Worm (Caenorhabditis elegans): Measurements from ENCODE around the gene tab-1.

Gene tab-1

ce11 chrII:6847917-6848379 lies 44.8 kb downstream of the tab-1 start, which contains the start of gene tbc-6 (continued):
- TF ChIP-seq ceh-45 (GFP tag; IDR thresholded peaks at IDR 0.05) (no peak), ets-4 (tag; optimal IDR thresholded peaks at IDR 0.05) (no peak), pha-2 (tag; optimal IDR thresholded peaks at IDR 0.05) (no peak), ceh-34 (tag; optimal IDR thresholded peaks at IDR 0.05) (no peak), lin-11 (tag; optimal IDR thresholded peaks at IDR 0.05) (no peak)

ce11 chrII:6849308-6849707 lies 46.2 kb downstream of the tab-1 start:
- TF ChIP-seq pha-4 (tag; optimal IDR thresholded peaks at IDR 0.05) (no peak), ceh-18 (tag; optimal IDR thresholded peaks at IDR 0.05) (no peak), elt-4 (tag; optimal IDR thresholded peaks at IDR 0.05) (no peak), nfya-1 (tag; optimal IDR thresholded peaks at IDR 0.05) (no peak), hlh-13 (GFP tag; optimal IDR thresholded peaks at IDR 0.05) (no peak), K09A11.1 (tag; optimal IDR thresholded peaks at IDR 0.05; ENCODE audit: insufficient read depth) (no peak)

DNA sequence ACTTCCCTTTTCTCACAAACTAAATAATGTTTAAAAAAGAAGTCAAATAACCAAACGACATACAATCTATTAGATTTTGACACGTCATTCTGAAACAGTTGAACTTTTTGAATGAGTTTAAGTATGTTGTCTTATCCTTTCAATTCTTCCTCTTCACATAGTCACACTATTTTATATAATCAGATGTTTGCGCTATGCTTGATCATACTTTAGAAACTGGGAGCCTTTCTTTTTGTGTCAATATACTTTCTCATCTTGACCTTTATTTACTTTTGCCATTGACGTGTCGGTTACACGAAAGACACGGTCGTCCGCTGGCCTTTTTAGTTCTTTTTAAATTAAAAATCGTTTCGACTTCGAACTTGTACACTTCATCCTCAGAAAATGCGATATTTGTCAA lies 48.8 kb downstream of the tab-1 start, which contains the start of gene C04A2.15:
Gene C04A2.15 (plus strand): TSS at position 299 of the 400 bp plus-strand sequence.
- no peak for TF ChIP-seq pax-1 (tag; optimal IDR thresholded peaks at IDR 0.05)
- no peak for TF ChIP-seq ama-1 (optimal IDR thresholded peaks at IDR 0.05)
- TF ChIP-seq hlh-30 (tag; optimal IDR thresholded peaks at IDR 0.05; ENCODE audit: insufficient read depth): no peak
- TF ChIP-seq pat-9 (tag; optimal IDR thresholded peaks at IDR 0.05): no peak
- TF ChIP-seq ceh-14 (tag; optimal IDR thresholded peaks at IDR 0.05): no peak
- no peak for TF ChIP-seq K02D7.2 (tag; optimal IDR thresholded peaks at IDR 0.05)
- no peak for TF ChIP-seq unc-86 (tag; optimal IDR thresholded peaks at IDR 0.05)
- no peak for TF ChIP-seq tbx-2 (tag; optimal IDR thresholded peaks at IDR 0.05)
- TF ChIP-seq ceh-6 (GFP tag; optimal IDR thresholded peaks at IDR 0.05): no peak
- TF ChIP-seq npax-4 (tag; optimal IDR thresholded peaks at IDR 0.05): no peak
- no peak for TF ChIP-seq ceh-30 (tag; optimal IDR thresholded peaks at IDR 0.05)
- TF ChIP-seq rnt-1 (tag; optimal IDR thresholded peaks at IDR 0.05): no peak
- no peak for TF ChIP-seq madf-2 (tag; optimal IDR thresholded peaks at IDR 0.05)
- no peak for TF ChIP-seq fax-1 (tag; optimal IDR thresholded peaks at IDR 0.05)
- TF ChIP-seq ceh-18 (tag; optimal IDR thresholded peaks at IDR 0.05): no peak
- no peak for TF ChIP-seq pha-2 (tag; optimal IDR thresholded peaks at IDR 0.05)
- TF ChIP-seq ceh-2 (tag; optimal IDR thresholded peaks at IDR 0.05): no peak
- TF ChIP-seq ztf-16 (tag; optimal IDR thresholded peaks at IDR 0.05): no peak

DNA sequence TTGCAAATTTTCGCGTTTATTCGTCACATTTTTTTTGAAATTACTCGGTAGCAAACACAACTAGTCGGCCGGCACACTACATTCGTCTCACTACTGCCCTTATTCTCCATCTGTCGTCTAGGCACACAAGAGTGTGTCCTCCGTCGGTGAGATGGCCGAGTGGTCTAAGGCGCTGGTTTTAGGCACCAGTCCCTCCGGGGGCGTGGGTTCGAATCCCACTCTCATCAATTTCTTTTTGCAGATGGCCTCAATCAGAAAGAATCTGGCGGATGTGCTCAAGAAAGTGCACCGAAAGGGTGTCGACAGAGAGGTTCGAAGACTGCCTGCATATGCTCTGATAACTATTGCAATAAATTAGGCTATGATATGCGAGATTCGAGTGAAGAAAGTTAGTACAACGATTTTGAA lies 49.9 kb downstream of the tab-1 start:
- peak; percentile 66 for TF ChIP-seq ahr-1 (tag; optimal IDR thresholded peaks at IDR 0.05)
- no peak for TF ChIP-seq ceh-22 (tag; optimal IDR thresholded peaks at IDR 0.05)
- TF ChIP-seq pag-3 (tag; optimal IDR thresholded peaks at IDR 0.05; ENCODE audit: borderline replicate concordance): no peak
- TF ChIP-seq tbx-7 (tag; optimal IDR thresholded peaks at IDR 0.05): peak; percentile 62
- TF ChIP-seq ceh-31 (tag; optimal IDR thresholded peaks at IDR 0.05): peak; percentile 73
- TF ChIP-seq syd-9 (tag; optimal IDR thresholded peaks at IDR 0.05): peak; percentile 67
- TF ChIP-seq hlh-8 (tag; optimal IDR thresholded peaks at IDR 0.05): peak; percentile 83
- TF ChIP-seq ceh-45 (GFP tag; IDR thresholded peaks at IDR 0.05): peak; percentile 74
- peak; percentile 82 for TF ChIP-seq ztf-16 (tag; optimal IDR thresholded peaks at IDR 0.05)
- peak; percentile 41 for TF ChIP-seq unc-42 (tag; optimal IDR thresholded peaks at IDR 0.05)
- peak; percentile 75 for TF ChIP-seq ceh-34 (tag; optimal IDR thresholded peaks at IDR 0.05)
- TF ChIP-seq hlh-30 (tag; optimal IDR thresholded peaks at IDR 0.05; ENCODE audit: insufficient read depth): peak; percentile 29
- TF ChIP-seq ceh-6 (GFP tag; optimal IDR thresholded peaks at IDR 0.05): peak; percentile 91
- TF ChIP-seq odd-2 (tag; optimal IDR thresholded peaks at IDR 0.05): peak; percentile 49
- no peak for TF ChIP-seq pqm-1 (tag; optimal IDR thresholded peaks at IDR 0.05)
- TF ChIP-seq rnt-1 (tag; optimal IDR thresholded peaks at IDR 0.05): peak; percentile 65
- TF ChIP-seq ceh-18 (tag; optimal IDR thresholded peaks at IDR 0.05): peak; percentile 72
- peak; percentile 84 for TF ChIP-seq T23F11.4 (GFP tag; optimal IDR thresholded peaks at IDR 0.05)
- TF ChIP-seq che-1 (tag; optimal IDR thresholded peaks at IDR 0.05): peak; percentile 75
- TF ChIP-seq ref-2 (tag; optimal IDR thresholded peaks at IDR 0.05): peak; percentile 84
- peak; percentile 72 for TF ChIP-seq hlh-15 (tag; optimal IDR thresholded peaks at IDR 0.05)
- peak; percentile 68 for TF ChIP-seq hlh-13 (GFP tag; optimal IDR thresholded peaks at IDR 0.05)
- peak; percentile 4 for TF ChIP-seq ets-4 (tag; optimal IDR thresholded peaks at IDR 0.05)
- TF ChIP-seq ceh-30 (tag; optimal IDR thresholded peaks at IDR 0.05): no peak
- no peak for TF ChIP-seq elt-4 (tag; optimal IDR thresholded peaks at IDR 0.05)
- no peak for TF ChIP-seq pha-4 (tag; optimal IDR thresholded peaks at IDR 0.05)
- TF ChIP-seq pros-1 (tag; optimal IDR thresholded peaks at IDR 0.05): peak; percentile 5
- peak; percentile 76 for TF ChIP-seq madf-2 (tag; optimal IDR thresholded peaks at IDR 0.05)
- peak; percentile 69 for TF ChIP-seq F13H6.1 (tag; optimal IDR thresholded peaks at IDR 0.05)
- TF ChIP-seq fkh-6 (tag; optimal IDR thresholded peaks at IDR 0.05): peak; percentile 80
- TF ChIP-seq nfya-1 (tag; optimal IDR thresholded peaks at IDR 0.05): peak; percentile 64
- peak; percentile 75 for TF ChIP-seq unc-3 (GFP tag; conservative IDR thresholded peaks at IDR 0.05)
- peak; percentile 62 for TF ChIP-seq unc-3 (tag; optimal IDR thresholded peaks at IDR 0.05)

All from whole organism, late embryonic.